Fruit fly (Drosophila melanogaster) whole organism: ENCODE measurements around the gene dunk.

Source experiments
- Dll ChIP-seq: fragments of >200 bp; optimal IDR thresholded peaks from 2 replicates; lab custom pipeline; 2017
- EcR ChIP-seq, 2 experiments: fragments of >200 bp; optimal IDR thresholded peaks; 2 replicates each; lab custom pipeline; 2017; ENCODE audit warnings: missing biosample characterization in 2 of 2, missing genetic modification characterization in 2 of 2, missing genetic modification reagents in 2 of 2

dm6 chr2L:22159800-22160199, 8.4 kb downstream of the dunk start:
- no peak for TF ChIP-seq EcR (GFP tag; optimal IDR thresholded peaks at IDR 0.05; lab: Kevin White, UChicago)
- TF ChIP-seq Dll (lab: Kevin White, UChicago) = no peak
